Worm (Caenorhabditis elegans): ENCODE data around the gene F25E2.3.
A peak's percentile ranks its signal among the peaks of the same experiment; 100 is the strongest.

F25E2.3 gene

DNA sequence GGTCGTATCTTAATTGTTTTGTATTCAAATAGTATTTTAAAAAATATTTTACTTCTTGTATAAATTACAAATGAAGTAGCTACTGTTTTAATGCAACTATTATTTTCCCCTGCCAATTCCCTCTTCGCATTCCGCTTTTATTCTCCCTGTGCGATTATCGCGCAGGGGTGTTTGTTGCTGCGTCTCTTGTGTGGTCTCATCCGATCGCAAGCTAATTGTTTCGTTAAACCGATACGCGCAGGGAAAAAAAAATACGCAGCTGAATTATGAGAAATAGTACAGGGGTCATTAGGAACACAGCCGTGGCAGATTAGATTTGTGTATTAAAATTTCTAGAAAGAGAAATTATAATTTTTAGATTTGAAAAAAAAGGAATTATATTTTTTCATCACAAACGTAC is 6.4 kb downstream of the F25E2.3 start (continued):
- TF ChIP-seq tbx-9 (tag; optimal IDR thresholded peaks at IDR 0.05; ENCODE audit: borderline replicate concordance): no peak
- TF ChIP-seq hsf-1 (GFP tag; IDR thresholded peaks at IDR 0.05): peak; percentile 51; the same call in 1 of the 2 replicates
- TF ChIP-seq akir-1 (GFP tag; optimal IDR thresholded peaks at IDR 0.05): peak; percentile 81
- peak; percentile 83 to 95 for TF ChIP-seq let-607 (tag; optimal IDR thresholded peaks at IDR 0.05)
- no peak for TF ChIP-seq B0019.2 (GFP tag; conservative IDR thresholded peaks at IDR 0.05)
- peak; percentile 38 for TF ChIP-seq dpff-1 (tag; optimal IDR thresholded peaks at IDR 0.05)
- peak; percentile 95 for TF ChIP-seq C06A6.2 (GFP tag; conservative IDR thresholded peaks at IDR 0.05)
- TF ChIP-seq xnd-1 (tag; optimal IDR thresholded peaks at IDR 0.05): no peak
- no peak for TF ChIP-seq zfh-2 (GFP tag; conservative IDR thresholded peaks at IDR 0.05)
- TF ChIP-seq hrde-1 (tag; optimal IDR thresholded peaks at IDR 0.05; ENCODE audit: borderline replicate concordance): peak; percentile 22
- peak; percentile 99 for TF ChIP-seq ztf-26 (tag; optimal IDR thresholded peaks at IDR 0.05)
- peak; percentile 65 for TF ChIP-seq attf-3 (GFP tag; conservative IDR thresholded peaks at IDR 0.05)
- peak; percentile 76 for TF ChIP-seq unc-62 (GFP tag; optimal IDR thresholded peaks at IDR 0.05)
- TF ChIP-seq B0261.1 (tag; optimal IDR thresholded peaks at IDR 0.05): peak; percentile 57
- no peak for TF ChIP-seq nfya-2 (GFP tag; IDR thresholded peaks at IDR 0.05)
- TF ChIP-seq mxl-1 (tag; optimal IDR thresholded peaks at IDR 0.05): no peak
- TF ChIP-seq chd-7 (tag; optimal IDR thresholded peaks at IDR 0.05): peak; percentile 93
- TF ChIP-seq hmg-1.2 (GFP tag; IDR thresholded peaks at IDR 0.05): peak; percentile 91
- no peak for TF ChIP-seq lsl-1 (GFP tag; optimal IDR thresholded peaks at IDR 0.05)
- TF ChIP-seq ZK185.1 (tag; optimal IDR thresholded peaks at IDR 0.05; ENCODE audit: poor library complexity, severe bottlenecking): peak; percentile 98
- TF ChIP-seq T26A5.8 (tag; optimal IDR thresholded peaks at IDR 0.05): no peak
- peak; percentile 92 for TF ChIP-seq lin-54 (GFP tag; optimal IDR thresholded peaks at IDR 0.05)
- no peak for TF ChIP-seq F55B11.4 (tag; optimal IDR thresholded peaks at IDR 0.05; ENCODE audit: borderline replicate concordance, insufficient read depth)
- peak; percentile 98 for TF ChIP-seq ceh-27 (GFP tag; optimal IDR thresholded peaks at IDR 0.05)
- TF ChIP-seq tlf-1 (GFP tag; optimal IDR thresholded peaks at IDR 0.05): peak; percentile 98
- peak; percentile 77 for TF ChIP-seq snpc-1.3 (tag; optimal IDR thresholded peaks at IDR 0.05; ENCODE audit: insufficient read depth)
- no peak for TF ChIP-seq sdz-38 (tag; optimal IDR thresholded peaks at IDR 0.05)
- TF ChIP-seq cebp-1 (GFP tag; IDR thresholded peaks at IDR 0.05): peak; percentile 86
- TF ChIP-seq cebp-1 (tag; optimal IDR thresholded peaks at IDR 0.05): peak; percentile 97
- TF ChIP-seq F57A8.1 (GFP tag; optimal IDR thresholded peaks at IDR 0.05): peak; percentile 94
- peak; percentile 74; the same call in 1 of the 2 replicates for TF ChIP-seq C17E4.6 (GFP tag; IDR thresholded peaks at IDR 0.05)
- TF ChIP-seq ama-1 (optimal IDR thresholded peaks at IDR 0.05): no peak
- TF ChIP-seq ama-1 (GFP tag; optimal IDR thresholded peaks at IDR 0.05): peak in 1 of 2 experiments; percentile 46
- TF ChIP-seq ceh-79 (tag; optimal IDR thresholded peaks at IDR 0.05): peak; percentile 51
- TF ChIP-seq ets-4 (GFP tag; optimal IDR thresholded peaks at IDR 0.05): peak; percentile 78
- TF ChIP-seq lin-26 (GFP tag; IDR thresholded peaks at IDR 0.05): peak; percentile 88
- TF ChIP-seq K12H6.12 (tag; optimal IDR thresholded peaks at IDR 0.05): peak; percentile 95
- TF ChIP-seq egrh-3 (GFP tag; IDR thresholded peaks at IDR 0.05): peak; percentile 55
- 0 out of 2 replicates have a peak, but pooled peaks have one; percentile 52 for TF ChIP-seq ztf-28 (GFP tag; IDR thresholded peaks at IDR 0.05)
- peak; percentile 43 for TF ChIP-seq athp-1 (tag; optimal IDR thresholded peaks at IDR 0.05)
- TF ChIP-seq F52B5.7 (tag; optimal IDR thresholded peaks at IDR 0.05): peak; percentile 80
- peak; percentile 93 for TF ChIP-seq B0035.1 (tag; optimal IDR thresholded peaks at IDR 0.05)
- peak; percentile 96 for TF ChIP-seq pha-4 (tag; optimal IDR thresholded peaks at IDR 0.05)
- peak; percentile 95 for TF ChIP-seq somi-1 (GFP tag; optimal IDR thresholded peaks at IDR 0.05)

Data from whole organism, young adult.